Fruit fly (Drosophila melanogaster) whole organism, prepupa: Measurements from ENCODE around the gene Pus1.

ENCODE experiments used
- Blimp-1 ChIP-seq: fragments of 200-800 bp; sonication (Bioruptor generic); optimal IDR thresholded peaks from 3 replicates; lab custom pipeline; 2017; ENCODE audit warnings: missing biosample characterization, missing genetic modification characterization, mild to moderate bottlenecking, moderate library complexity, missing genetic modification reagents
- CG10631 ChIP-seq: fragments of 200-800 bp; sonication (Bioruptor generic); optimal IDR thresholded peaks from 2 replicates; lab custom pipeline; 2016; ENCODE audit warnings: missing biosample characterization, missing genetic modification characterization
- CG10669 ChIP-seq: fragments of 200-800 bp; sonication (Bioruptor generic); optimal IDR thresholded peaks from 3 replicates; lab custom pipeline; 2018; ENCODE audit warnings: missing biosample characterization, mild to moderate bottlenecking, missing genetic modification characterization, moderate library complexity
- CG11294 ChIP-seq: fragments of 200-800 bp; sonication (Bioruptor generic); IDR thresholded peaks from 2 replicates; pipeline ENCODE4 v1.3.6; 2022; ENCODE audit warnings: missing biosample characterization, missing genetic modification characterization
- CG11762 ChIP-seq: fragments of 200-800 bp; sonication (Bioruptor generic); optimal IDR thresholded peaks from 3 replicates; lab custom pipeline; 2016; ENCODE audit warnings: missing biosample characterization, missing genetic modification characterization; ENCODE audit not compliant: insufficient read depth
- CG11902 ChIP-seq: fragments of 200-800 bp; sonication (Bioruptor generic); optimal IDR thresholded peaks from 3 replicates; lab custom pipeline; 2016; ENCODE audit warnings: missing biosample characterization, missing genetic modification characterization
- CG15336 ChIP-seq: fragments of 200-800 bp; sonication (Bioruptor generic); IDR thresholded peaks from 2 replicates; pipeline ENCODE4 v1.3.6; 2022; ENCODE audit warnings: missing biosample characterization, missing genetic modification characterization
- CG1621 ChIP-seq: fragments of 200-800 bp; sonication (Bioruptor generic); optimal IDR thresholded peaks from 3 replicates; lab custom pipeline; 2018; ENCODE audit warnings: missing biosample characterization, mild to moderate bottlenecking, missing genetic modification characterization
- CG16779 ChIP-seq: fragments of 200-800 bp; sonication (Bioruptor generic); optimal IDR thresholded peaks from 3 replicates; lab custom pipeline; 2017; ENCODE audit warnings: missing biosample characterization, mild to moderate bottlenecking, missing genetic modification characterization
- CG3032 ChIP-seq: fragments of 200-800 bp; optimal IDR thresholded peaks from 2 replicates; lab custom pipeline; 2019; ENCODE audit warnings: missing biosample characterization, mild to moderate bottlenecking, missing genetic modification characterization, moderate library complexity
- CG31627 ChIP-seq: fragments of 200-800 bp; sonication (Bioruptor generic); optimal IDR thresholded peaks from 3 replicates; lab custom pipeline; 2016; ENCODE audit warnings: missing biosample characterization, missing genetic modification characterization
- CG32006 ChIP-seq: fragments of 200-800 bp; sonication (Bioruptor generic); optimal IDR thresholded peaks from 3 replicates; lab custom pipeline; 2017; ENCODE audit warnings: missing biosample characterization, mild to moderate bottlenecking, missing genetic modification characterization
- CG34406 ChIP-seq: fragments of 200-800 bp; sonication (Bioruptor generic); optimal IDR thresholded peaks from 3 replicates; lab custom pipeline; 2016; ENCODE audit warnings: missing biosample characterization, missing genetic modification characterization
- CG3919 ChIP-seq: fragments of 200-800 bp; sonication (Bioruptor generic); optimal IDR thresholded peaks from 3 replicates; lab custom pipeline; 2016; ENCODE audit warnings: missing biosample characterization, missing genetic modification characterization
- CG6163 ChIP-seq: fragments of 200-800 bp; sonication (Bioruptor generic); IDR thresholded peaks from 3 replicates; pipeline ENCODE4 v1.3.6; 2022; ENCODE audit warnings: missing biosample characterization, missing genetic modification characterization
- CG6276 ChIP-seq: fragments of 200-800 bp; sonication (Bioruptor generic); optimal IDR thresholded peaks from 2 replicates; lab custom pipeline; 2017; ENCODE audit warnings: missing biosample characterization, mild to moderate bottlenecking, missing genetic modification characterization
- CG6792 ChIP-seq: fragments of 200-800 bp; sonication (Bioruptor generic); optimal IDR thresholded peaks from 3 replicates; lab custom pipeline; 2016; ENCODE audit warnings: missing biosample characterization, missing genetic modification characterization
- CG6854 ChIP-seq: fragments of 200-800 bp; sonication (Bioruptor generic); optimal IDR thresholded peaks from 2 replicates; lab custom pipeline; 2017; ENCODE audit warnings: missing biosample characterization, mild to moderate bottlenecking, missing genetic modification characterization
- CG7368 ChIP-seq: fragments of 200-800 bp; sonication (Bioruptor generic); optimal IDR thresholded peaks from 3 replicates; lab custom pipeline; 2016; ENCODE audit warnings: missing biosample characterization, missing genetic modification characterization
- CG8119 ChIP-seq: fragments of 200-800 bp; sonication (Bioruptor generic); IDR thresholded peaks from 3 replicates; pipeline ENCODE4 v1.3.6; 2022; ENCODE audit warnings: missing biosample characterization, missing genetic modification characterization
- CG8319 ChIP-seq: fragments of 200-800 bp; sonication (Bioruptor generic); optimal IDR thresholded peaks from 3 replicates; lab custom pipeline; 2016; ENCODE audit warnings: missing biosample characterization, missing genetic modification characterization
- CG8632 ChIP-seq: fragments of 200-800 bp; sonication (Bioruptor generic); optimal IDR thresholded peaks from 3 replicates; lab custom pipeline; 2016; ENCODE audit warnings: missing biosample characterization, missing genetic modification characterization
- CG9139 ChIP-seq: fragments of 200-800 bp; sonication (Bioruptor generic); optimal IDR thresholded peaks from 3 replicates; lab custom pipeline; 2017; ENCODE audit warnings: missing biosample characterization, mild to moderate bottlenecking, missing genetic modification characterization
- Eip78C ChIP-seq: fragments of 200-800 bp; sonication (Bioruptor generic); peaks from one replicate; lab custom pipeline; 2016; ENCODE audit warnings: missing biosample characterization, missing genetic modification characterization
- Eip93F ChIP-seq: fragments of 200-800 bp; sonication (Bioruptor generic); optimal IDR thresholded peaks from 2 replicates; lab custom pipeline; 2016; ENCODE audit warnings: missing biosample characterization, mild to moderate bottlenecking, missing genetic modification characterization
- Hr4 ChIP-seq: fragments of 200-800 bp; sonication (Bioruptor generic); optimal IDR thresholded peaks from 3 replicates; lab custom pipeline; 2016; ENCODE audit warnings: missing biosample characterization, missing genetic modification characterization
- Lpt ChIP-seq: fragments of 200-800 bp; sonication (Bioruptor generic); optimal IDR thresholded peaks from 3 replicates; lab custom pipeline; 2016; ENCODE audit warnings: missing biosample characterization, missing genetic modification characterization
- Met ChIP-seq: fragments of 200-800 bp; sonication (Bioruptor generic); optimal IDR thresholded peaks from 3 replicates; lab custom pipeline; 2016; ENCODE audit warnings: missing biosample characterization, missing genetic modification characterization
- OdsH ChIP-seq: fragments of 200-800 bp; sonication (Bioruptor generic); optimal IDR thresholded peaks from 3 replicates; lab custom pipeline; 2016; ENCODE audit warnings: missing biosample characterization, missing genetic modification characterization
- Sox14 ChIP-seq: fragments of 200-800 bp; sonication (Bioruptor generic); optimal IDR thresholded peaks from 3 replicates; lab custom pipeline; 2016; ENCODE audit warnings: missing biosample characterization, missing genetic modification characterization
- Sox15 ChIP-seq: fragments of 200-800 bp; sonication (Bioruptor generic); optimal IDR thresholded peaks from 3 replicates; lab custom pipeline; 2016; ENCODE audit warnings: missing biosample characterization, missing genetic modification characterization
- acj6 ChIP-seq: fragments of 200-800 bp; sonication (Bioruptor generic); optimal IDR thresholded peaks from 3 replicates; lab custom pipeline; 2016; ENCODE audit warnings: missing biosample characterization, missing genetic modification characterization
- cyc ChIP-seq: fragments of 200-800 bp; sonication (Bioruptor generic); optimal IDR thresholded peaks from 3 replicates; lab custom pipeline; 2016; ENCODE audit warnings: missing biosample characterization, missing genetic modification characterization
- dac ChIP-seq: fragments of 200-800 bp; sonication (Bioruptor generic); optimal IDR thresholded peaks from 2 replicates; lab custom pipeline; 2017; ENCODE audit warnings: missing biosample characterization, mild to moderate bottlenecking, missing genetic modification characterization
- eg ChIP-seq: fragments of 200-800 bp; sonication (Bioruptor generic); IDR thresholded peaks from 3 replicates; pipeline ENCODE4 v1.3.6; 2022; ENCODE audit warnings: missing biosample characterization, missing genetic modification characterization
- esn ChIP-seq: fragments of 200-800 bp; sonication (Bioruptor generic); optimal IDR thresholded peaks from 2 replicates; lab custom pipeline; 2016; ENCODE audit warnings: missing biosample characterization, mild to moderate bottlenecking, missing genetic modification characterization, moderate library complexity
- fd59A ChIP-seq: fragments of 200-800 bp; sonication (Bioruptor generic); optimal IDR thresholded peaks from 2 replicates; lab custom pipeline; 2017; ENCODE audit warnings: missing biosample characterization, mild to moderate bottlenecking, missing genetic modification characterization, missing genetic modification reagents
- fkh ChIP-seq: fragments of 200-800 bp; sonication (Bioruptor generic); optimal IDR thresholded peaks from 3 replicates; lab custom pipeline; 2017; ENCODE audit warnings: missing biosample characterization, mild to moderate bottlenecking, missing genetic modification characterization, moderate library complexity
- lz ChIP-seq: fragments of 200-800 bp; sonication (Bioruptor generic); optimal IDR thresholded peaks from 3 replicates; lab custom pipeline; 2016; ENCODE audit warnings: missing biosample characterization, missing genetic modification characterization
- pdm3 ChIP-seq: fragments of 200-800 bp; sonication (Bioruptor generic); optimal IDR thresholded peaks from 3 replicates; lab custom pipeline; 2016; ENCODE audit warnings: missing biosample characterization, missing genetic modification characterization
- ss ChIP-seq, 2 experiments: fragments of 200-800 bp; sonication (Bioruptor generic); optimal IDR thresholded peaks; 2 replicates in 1 of 2; 3 replicates in 1 of 2; lab custom pipeline; 2017 to 2018; ENCODE audit warnings: mild to moderate bottlenecking in 2 of 2, missing biosample characterization in 2 of 2, missing genetic modification characterization in 2 of 2, moderate library complexity in 1 of 2
- topi ChIP-seq: fragments of 200-800 bp; sonication (Bioruptor generic); optimal IDR thresholded peaks from 3 replicates; lab custom pipeline; 2016; ENCODE audit warnings: missing biosample characterization, missing genetic modification characterization
- vri ChIP-seq: fragments of 200-800 bp; sonication (Bioruptor generic); optimal IDR thresholded peaks from 3 replicates; lab custom pipeline; 2016; ENCODE audit warnings: missing biosample characterization, mild to moderate bottlenecking, missing genetic modification characterization

The Pus1 gene

dm6 chr3R:20556281-20557113, 36.0 kb downstream of the Pus1 start (continued):
- peak; percentile 67 for TF ChIP-seq CG34406 (GFP tag; lab: Kevin White, UChicago)
- peak; percentile 57 for TF ChIP-seq CG6792 (GFP tag; lab: Kevin White, UChicago)
- no peak for TF ChIP-seq vri (GFP tag; lab: Kevin White, UChicago)
- TF ChIP-seq lz, result peak; percentile 65
- no peak for TF ChIP-seq Eip93F (GFP tag; lab: Kevin White, UChicago)
- TF ChIP-seq CG7368 (GFP tag; lab: Kevin White, UChicago), result peak; percentile 74
- TF ChIP-seq topi (GFP tag; lab: Kevin White, UChicago), result peak; percentile 56
- TF ChIP-seq eg, result peak; percentile 86
- peak; percentile 46 for TF ChIP-seq dac
- peak; percentile 72 for TF ChIP-seq esn (GFP tag; lab: Kevin White, UChicago)
- TF ChIP-seq Sox14 (GFP tag; lab: Kevin White, UChicago), result peak; percentile 70
- peak; percentile 61 for TF ChIP-seq CG8319 (GFP tag; lab: Kevin White, UChicago)
- TF ChIP-seq CG6276, result peak; percentile 88
- peak; percentile 73 for TF ChIP-seq acj6 (GFP tag; lab: Kevin White, UChicago)
- no peak for TF ChIP-seq Blimp-1 (GFP tag; lab: Kevin White, UChicago)
- TF ChIP-seq CG8119 (GFP tag; lab: Robert Waterston, UW), result peak; percentile 65
- TF ChIP-seq CG9139, result peak; percentile 93
- peak; percentile 67 for TF ChIP-seq cyc
- peak; percentile 64 for TF ChIP-seq CG10669 (GFP tag; lab: Kevin White, UChicago)
- peak; percentile 50 for TF ChIP-seq CG11902 (GFP tag; lab: Kevin White, UChicago)
- TF ChIP-seq, all 60 proteins: peak for 55

DNA sequence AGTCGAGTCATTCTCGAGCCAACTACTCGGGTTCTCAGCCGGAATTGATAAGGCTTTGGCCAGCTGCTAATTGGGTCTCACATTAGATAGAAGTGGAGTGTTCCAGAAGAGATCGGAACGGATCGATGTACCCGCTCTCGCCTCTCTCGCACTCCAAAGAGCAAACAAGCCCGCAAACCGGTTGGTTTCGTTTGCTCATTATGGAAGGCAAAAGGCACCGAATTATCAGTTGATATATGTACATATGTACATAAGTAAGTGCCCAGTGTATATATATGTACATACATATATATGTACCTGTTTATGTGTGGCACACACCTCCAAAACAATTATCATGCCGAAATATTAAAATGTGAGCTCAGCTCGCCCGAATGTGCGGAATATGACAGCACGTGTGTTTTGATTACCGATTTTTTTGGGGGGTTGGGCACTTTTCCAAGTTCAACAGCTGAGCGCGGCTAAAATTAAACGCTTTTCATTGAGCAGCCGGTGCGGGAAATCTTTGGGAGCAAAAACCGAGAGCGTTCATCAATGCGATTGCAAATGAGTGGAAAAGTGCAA, 36.7 kb downstream of the Pus1 start:
- peak; percentile 38 for TF ChIP-seq Eip93F (GFP tag; lab: Kevin White, UChicago)
- TF ChIP-seq CG31627 (GFP tag; lab: Kevin White, UChicago), result no peak
- TF ChIP-seq CG8119 (GFP tag; lab: Robert Waterston, UW), result peak; percentile 29; the same call in 1 of the 3 replicates
- peak; percentile 95 for TF ChIP-seq fkh (GFP tag; lab: Kevin White, UChicago)
- TF ChIP-seq CG6163 (GFP tag; lab: Robert Waterston, UW), result peak; percentile 24; the same call in 1 of the 3 replicates
- no peak for TF ChIP-seq CG11762 (GFP tag; lab: Kevin White, UChicago)
- TF ChIP-seq, all 60 proteins: peak for 4

dm6 chr3R:20555023-20555422, 37.4 kb downstream of the Pus1 start:
- TF ChIP-seq CG31627 (GFP tag; lab: Kevin White, UChicago), result no peak
- peak; percentile 49; the same call in 1 of the 2 replicates for TF ChIP-seq CG11294 (GFP tag; lab: Robert Waterston, UW)
- no peak for TF ChIP-seq vri (GFP tag; lab: Kevin White, UChicago)
- no peak for TF ChIP-seq Lpt (GFP tag; lab: Kevin White, UChicago)
- no peak for TF ChIP-seq CG16779 (tag; lab: Kevin White, UChicago)
- no peak for TF ChIP-seq pdm3
- no peak for TF ChIP-seq CG32006 (GFP tag; lab: Kevin White, UChicago)
- TF ChIP-seq Eip78C, result peak; percentile 66
- TF ChIP-seq CG10669 (GFP tag; lab: Kevin White, UChicago), result no peak
- TF ChIP-seq Sox15 (GFP tag; lab: Kevin White, UChicago), result no peak
- no peak for TF ChIP-seq topi (GFP tag; lab: Kevin White, UChicago)
- no peak for TF ChIP-seq CG1621 (tag; lab: Kevin White, UChicago)
- no peak for TF ChIP-seq CG8319 (GFP tag; lab: Kevin White, UChicago)
- no peak for TF ChIP-seq CG6854 (GFP tag; lab: Kevin White, UChicago)
- no peak for TF ChIP-seq cyc
- TF ChIP-seq CG3919 (GFP tag; lab: Kevin White, UChicago), result no peak
- no peak for TF ChIP-seq Hr4 (GFP tag; lab: Kevin White, UChicago)
- no peak for TF ChIP-seq CG10631 (GFP tag; lab: Kevin White, UChicago)
- no peak for TF ChIP-seq CG3032
- TF ChIP-seq CG8632, result no peak
- TF ChIP-seq CG9139, result no peak
- peak; percentile 33 for TF ChIP-seq Met (GFP tag; lab: Kevin White, UChicago)
- TF ChIP-seq CG7368 (GFP tag; lab: Kevin White, UChicago), result no peak
- TF ChIP-seq eg, result peak; percentile 61; the same call in 2 of the 3 replicates
- no peak for TF ChIP-seq Eip93F (GFP tag; lab: Kevin White, UChicago)
- TF ChIP-seq CG15336, result no peak
- no peak for TF ChIP-seq esn (GFP tag; lab: Kevin White, UChicago)
- no peak for TF ChIP-seq OdsH (GFP tag; lab: Kevin White, UChicago)
- no peak for TF ChIP-seq Sox14 (GFP tag; lab: Kevin White, UChicago)
- no peak for TF ChIP-seq CG11762 (GFP tag; lab: Kevin White, UChicago)
- TF ChIP-seq ss (GFP tag; optimal IDR thresholded peaks at IDR 0.05; lab: Kevin White, UChicago), result peak in 1 of 2 experiments; percentile 43
- TF ChIP-seq fd59A (GFP tag; lab: Kevin White, UChicago), result no peak
